Worm (Caenorhabditis elegans) whole organism, dauer: ENCODE results near the gene mlc-6.

Experiments
- unc-62 ChIP-seq: sonication (generic microtip); optimal IDR thresholded peaks from 2 replicates; lab custom pipeline; 2017; ENCODE audit warnings: missing biosample characterization, missing genetic modification reagents, missing genetic modification characterization

The mlc-6 gene

ce11 chrX:14246518-14246917 lies at the start of gene mlc-6:
Gene mlc-6 (minus strand): TSS chrX:14246618.
- no peak for TF ChIP-seq unc-62 (GFP tag; lab: Kevin White, UChicago)

DNA sequence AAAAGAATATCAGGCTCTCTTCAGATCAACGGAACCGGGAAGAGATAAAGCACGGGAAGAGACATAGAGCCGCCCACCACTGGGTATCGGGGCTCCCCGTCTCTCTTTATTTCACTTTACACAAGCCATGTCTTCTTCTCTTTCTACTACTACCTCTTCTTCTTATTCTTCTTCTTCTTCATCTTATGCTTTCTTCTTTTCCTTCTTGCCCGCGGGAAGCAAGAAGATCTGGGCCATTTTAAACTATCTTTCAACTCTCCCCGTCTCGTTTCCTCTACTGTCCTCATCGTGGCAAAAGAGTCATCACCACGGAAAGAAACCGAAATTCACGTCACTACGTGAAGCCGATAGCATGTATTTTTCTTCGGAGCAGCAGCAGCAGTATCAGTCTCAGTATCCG lies 46.2 kb upstream of the mlc-6 start:
- no peak for TF ChIP-seq unc-62 (GFP tag; lab: Kevin White, UChicago)

- no peak for TF ChIP-seq unc-62 (GFP tag; lab: Kevin White, UChicago)
Measured at ce11 chrX:14289993-14290392, 43.6 kb upstream of the mlc-6 start.

- no peak for TF ChIP-seq unc-62 (GFP tag; lab: Kevin White, UChicago)
Measured at ce11 chrX:14287888-14288287, 41.5 kb upstream of the mlc-6 start.

ce11 chrX:14281526-14281925 lies 35.1 kb upstream of the mlc-6 start, which contains the start of gene E02H4.2:
Gene E02H4.2 (minus strand): TSS chrX:14281626.
- TF ChIP-seq unc-62 (GFP tag; lab: Kevin White, UChicago): no peak

DNA sequence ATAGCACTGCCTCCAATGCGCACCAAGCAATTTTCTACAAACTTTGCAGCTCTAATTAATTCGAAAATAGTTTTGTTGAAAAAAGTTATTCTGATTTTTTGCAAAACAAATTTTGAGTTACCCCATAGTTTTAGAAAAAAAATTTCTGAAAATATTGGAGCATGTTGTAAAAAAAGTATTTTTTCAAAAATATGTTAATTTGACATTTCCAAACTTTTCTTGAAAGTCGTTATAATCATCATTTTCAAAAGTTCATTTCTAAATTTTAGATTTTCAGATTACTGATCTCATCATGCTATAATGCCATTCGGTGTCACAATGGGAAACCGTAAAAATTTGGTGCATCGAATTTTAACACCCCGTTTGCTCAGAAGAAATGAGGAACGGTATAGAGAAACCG lies 21.4 kb upstream of the mlc-6 start, which contains the start of gene del-1:
del-1 (plus strand) TSS at position 301 of the 400 bp plus-strand sequence.
- no peak for TF ChIP-seq unc-62 (GFP tag; lab: Kevin White, UChicago)

DNA sequence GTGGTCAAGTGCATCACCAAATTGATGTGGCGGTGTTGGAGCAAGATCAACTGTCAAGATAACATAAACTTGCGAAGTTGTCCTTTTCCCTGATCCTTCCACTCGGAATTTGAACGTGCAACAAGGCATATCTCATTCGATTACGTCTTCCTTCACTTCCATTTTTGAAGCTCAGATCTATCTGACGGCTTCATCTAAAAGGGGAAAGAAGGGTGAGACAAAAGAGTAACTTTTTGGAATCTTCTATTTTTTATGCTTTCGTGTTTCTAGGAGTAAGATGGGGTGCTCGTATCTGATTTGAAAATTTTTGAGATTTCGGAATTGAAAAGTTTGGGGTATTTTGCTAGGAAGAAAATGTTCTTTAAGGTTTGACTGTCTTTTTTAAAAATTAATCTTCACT lies 20.8 kb upstream of the mlc-6 start:
- no peak for TF ChIP-seq unc-62 (GFP tag; lab: Kevin White, UChicago)

DNA sequence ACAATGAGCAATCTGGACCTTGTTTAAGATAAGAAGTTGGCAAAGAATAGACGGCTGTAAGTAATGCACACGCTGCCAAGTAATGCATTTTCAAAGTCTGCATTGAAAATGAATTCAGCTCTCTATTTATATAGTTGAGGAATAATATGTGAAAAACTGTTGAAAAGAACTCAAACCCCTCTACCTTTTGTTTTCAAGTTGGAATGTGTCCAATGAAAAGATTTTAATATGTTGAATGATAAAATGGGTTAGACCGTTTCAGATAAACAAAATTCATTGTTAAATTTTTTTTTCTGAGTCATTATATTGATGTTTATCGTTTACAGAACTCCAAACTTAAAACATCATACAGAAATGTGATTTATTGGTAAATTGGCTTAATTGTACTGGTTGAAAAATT lies 17.1 kb upstream of the mlc-6 start, which contains the start of gene E02H4.8:
E02H4.8 (minus strand) TSS at position 101 of the 400 bp plus-strand sequence.
- no peak for TF ChIP-seq unc-62 (GFP tag; lab: Kevin White, UChicago)

ce11 chrX:14257661-14258060 lies 11.2 kb upstream of the mlc-6 start, which contains the start of gene E02H4.4:
Gene E02H4.4 (plus strand): TSS chrX:14257961.
- TF ChIP-seq unc-62 (GFP tag; lab: Kevin White, UChicago): no peak

ce11 chrX:14255973-14256372 lies 9.6 kb upstream of the mlc-6 start, which contains the start of gene E02H4.7:
Gene E02H4.7 (plus strand): TSS chrX:14256273.
- TF ChIP-seq unc-62 (GFP tag; lab: Kevin White, UChicago): no peak

- no peak for TF ChIP-seq unc-62 (GFP tag; lab: Kevin White, UChicago)
Measured at ce11 chrX:14255031-14255430, 8.6 kb upstream of the mlc-6 start, which contains the start of gene E02H4.5. Gene E02H4.5 (minus strand): TSS chrX:14255131.

- TF ChIP-seq unc-62 (GFP tag; lab: Kevin White, UChicago): no peak
Measured at ce11 chrX:14252042-14252441, 5.6 kb upstream of the mlc-6 start, which contains the start of gene E02H4.6. Gene E02H4.6 (minus strand): TSS chrX:14252142.

DNA sequence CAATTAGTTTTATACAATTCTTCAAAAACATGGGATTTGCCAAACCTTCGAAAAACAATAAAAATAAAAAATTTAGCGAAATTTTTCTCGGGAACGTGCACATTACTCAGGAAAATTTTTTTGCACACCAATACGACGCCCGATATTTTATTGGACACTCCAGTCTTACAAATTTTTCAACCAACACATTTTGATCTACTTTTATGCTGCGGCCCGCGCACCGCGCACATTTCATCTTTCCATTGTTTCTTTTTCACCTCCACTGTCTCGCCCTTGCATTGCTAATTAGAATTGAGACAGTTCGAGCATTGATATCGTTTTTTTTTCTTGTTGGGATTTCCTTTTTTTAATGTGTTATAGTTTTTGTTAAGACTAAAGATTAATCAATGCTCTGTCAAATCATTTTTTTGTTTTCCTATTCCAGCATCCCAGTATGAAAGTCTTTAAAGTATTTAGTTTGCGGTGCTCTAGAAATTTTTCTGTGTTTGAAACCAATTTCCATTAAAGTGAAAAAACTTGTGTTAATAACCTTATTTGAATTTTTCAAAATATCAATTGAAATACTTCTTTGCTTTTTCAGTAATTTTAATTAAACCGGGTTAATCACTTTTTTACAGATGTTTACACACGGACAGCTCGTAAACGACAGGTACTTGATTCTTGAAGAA lies 1.2 kb upstream of the mlc-6 start, which contains the start of gene K04C1.5:
K04C1.5 (plus strand) TSS at position 618 of the 668 bp plus-strand sequence.
- no peak for TF ChIP-seq unc-62 (GFP tag; lab: Kevin White, UChicago)

DNA sequence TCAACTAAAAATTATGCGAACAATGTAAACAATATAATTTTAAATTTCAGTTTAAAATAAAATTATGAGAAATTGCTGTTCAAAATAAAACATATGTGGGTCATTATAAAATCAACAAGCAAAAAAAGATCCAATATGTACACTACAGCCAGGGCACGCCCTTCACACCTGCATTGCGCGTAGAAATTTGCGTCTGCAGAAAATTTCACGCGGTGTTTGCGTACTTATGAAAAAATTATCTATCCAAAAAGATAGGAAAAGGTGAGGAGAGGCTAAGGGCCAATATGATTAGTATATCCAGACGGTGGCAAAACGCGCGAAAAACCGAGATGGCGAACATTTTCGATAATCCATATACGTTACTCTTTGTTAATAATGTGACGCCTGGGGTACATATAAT lies 1.9 kb downstream of the mlc-6 start:
- TF ChIP-seq unc-62 (GFP tag; lab: Kevin White, UChicago): no peak

ce11 chrX:14243345-14243961 lies 3.0 kb downstream of the mlc-6 start, which contains the start of gene K04C1.3:
Gene K04C1.3 (minus strand): TSS chrX:14243395.
- TF ChIP-seq unc-62 (GFP tag; lab: Kevin White, UChicago): no peak

ce11 chrX:14241531-14241930 lies 4.9 kb downstream of the mlc-6 start:
- no peak for TF ChIP-seq unc-62 (GFP tag; lab: Kevin White, UChicago)
